Worm (Caenorhabditis elegans): ENCODE measurements around the gene hrpu-1.

The hrpu-1 gene

DNA sequence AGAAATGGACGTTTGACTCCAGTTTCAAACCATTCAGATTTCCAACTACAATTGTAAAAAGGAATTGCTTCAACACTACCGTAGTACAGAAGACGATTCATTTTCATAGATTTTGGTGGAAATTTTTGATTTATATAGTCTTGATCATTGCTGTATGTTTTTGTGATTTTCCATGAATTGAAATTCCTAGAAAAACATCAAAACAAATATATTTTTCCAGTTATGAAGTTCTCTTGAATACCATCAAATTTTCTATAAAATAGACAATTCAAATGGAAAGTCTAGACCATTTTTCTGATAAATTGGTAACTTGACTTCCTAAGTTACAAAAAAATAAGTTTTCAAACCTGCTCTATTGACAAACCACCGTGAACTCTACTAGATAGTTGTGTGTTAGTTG is 29.4 kb downstream of the hrpu-1 start, which contains the start of gene srt-48:
srt-48 (minus strand) TSS at position 101 of the 400 bp plus-strand sequence.
- TF ChIP-seq W03F9.2 (tag; optimal IDR thresholded peaks at IDR 0.05) (no peak), dao-5 (tag; optimal IDR thresholded peaks at IDR 0.05) (no peak), him-1 (tag; optimal IDR thresholded peaks at IDR 0.05) (no peak)

DNA sequence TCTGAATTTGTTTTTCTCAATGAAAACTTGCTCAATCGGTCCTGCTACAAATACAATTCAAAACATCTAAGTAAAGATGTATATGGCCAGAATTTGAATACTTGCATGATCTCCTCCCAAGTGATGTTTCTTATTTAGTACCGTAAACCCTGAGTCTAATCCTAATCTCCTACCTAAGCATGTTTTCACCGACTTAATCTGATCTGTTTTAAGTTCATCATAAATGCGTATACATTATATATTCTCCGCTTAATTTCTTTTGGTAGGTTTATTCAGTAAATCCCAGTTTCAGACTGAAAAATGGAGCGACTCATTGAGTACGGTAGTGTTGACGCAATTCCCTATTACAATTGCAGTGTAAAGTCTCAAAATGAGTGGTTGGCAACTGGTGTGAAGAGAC is 35.0 kb downstream of the hrpu-1 start, which contains the start of gene srt-50:
srt-50 (plus strand) TSS at position 301 of the 400 bp plus-strand sequence.
- no peak for TF ChIP-seq W03F9.2 (tag; optimal IDR thresholded peaks at IDR 0.05)
- TF ChIP-seq dao-5 (tag; optimal IDR thresholded peaks at IDR 0.05): no peak
- no peak for TF ChIP-seq him-1 (tag; optimal IDR thresholded peaks at IDR 0.05)

DNA sequence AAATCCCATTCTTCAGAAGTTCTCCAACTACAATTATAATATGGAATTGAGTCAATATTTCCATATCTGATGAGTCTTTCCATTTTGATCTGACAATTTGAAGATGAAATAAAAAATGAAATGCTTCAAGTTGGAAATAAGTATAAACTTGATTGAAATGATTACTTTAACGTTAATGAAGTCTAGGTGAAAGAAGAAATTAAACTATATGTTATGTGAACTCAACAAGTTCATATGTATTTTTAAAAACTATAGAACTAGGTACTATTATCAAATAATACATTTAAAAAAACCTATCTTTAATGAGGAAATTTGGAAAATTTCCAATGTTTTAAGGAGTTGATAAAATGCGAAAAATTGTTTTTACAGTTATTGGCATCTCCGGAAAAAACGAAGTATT is 58.9 kb downstream of the hrpu-1 start, which contains the start of gene srt-49:
srt-49 (minus strand) TSS at position 101 of the 400 bp plus-strand sequence.
- TF ChIP-seq dao-5 (tag; optimal IDR thresholded peaks at IDR 0.05) (no peak), W03F9.2 (tag; optimal IDR thresholded peaks at IDR 0.05) (no peak), him-1 (tag; optimal IDR thresholded peaks at IDR 0.05) (no peak)
